Worm (Caenorhabditis elegans): ENCODE data around the gene Y39G8B.2.

DNA sequence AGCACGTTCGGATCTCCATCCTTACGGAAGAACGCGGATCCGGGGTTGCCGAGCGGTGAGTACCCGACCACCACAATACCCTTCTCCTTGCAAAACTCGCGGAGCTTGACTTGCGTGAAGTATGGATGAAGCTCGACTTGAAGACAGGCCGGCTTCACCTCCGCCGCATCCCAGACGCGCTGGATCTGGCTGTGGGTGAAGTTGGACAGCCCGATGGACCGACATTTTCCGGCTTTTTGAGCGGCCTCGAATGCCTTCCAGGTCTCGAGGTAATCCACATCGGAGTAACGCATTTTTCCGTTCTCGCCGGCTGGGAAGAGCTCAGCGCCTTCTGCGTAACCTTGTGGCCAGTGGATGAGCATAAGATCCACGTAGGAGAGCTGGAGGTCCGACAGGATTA, 3.8 kb downstream of the Y39G8B.2 start:
- TF ChIP-seq pha-2 (tag; optimal IDR thresholded peaks at IDR 0.05) (no peak), unc-55 (GFP tag; optimal IDR thresholded peaks at IDR 0.05) (no peak), Y22D7AL.16 (tag; optimal IDR thresholded peaks at IDR 0.05) (no peak), unc-3 (GFP tag; conservative IDR thresholded peaks at IDR 0.05) (no peak), unc-3 (tag; optimal IDR thresholded peaks at IDR 0.05) (no peak), ceh-30 (tag; optimal IDR thresholded peaks at IDR 0.05) (no peak), ceh-18 (tag; optimal IDR thresholded peaks at IDR 0.05) (no peak), pha-4 (tag; optimal IDR thresholded peaks at IDR 0.05) (no peak), nhr-11 (tag; optimal IDR thresholded peaks at IDR 0.05) (no peak), fkh-10 (GFP tag; optimal IDR thresholded peaks at IDR 0.05) (no peak), hlh-30 (tag; optimal IDR thresholded peaks at IDR 0.05; ENCODE audit: insufficient read depth) (no peak), mec-3 (tag; optimal IDR thresholded peaks at IDR 0.05; ENCODE audit: borderline replicate concordance) (no peak), nhr-232 (tag; optimal IDR thresholded peaks at IDR 0.05) (no peak)
